Fruit fly (Drosophila melanogaster) whole organism, embryonic: Measurements from ENCODE around the gene IRSp53.

Experiments used
- CG32532 ChIP-seq: fragments of 200-800 bp; sonication (Bioruptor generic); IDR thresholded peaks from 2 replicates; pipeline ENCODE4 v1.3.6; 2022; ENCODE audit warnings: missing biosample characterization, missing genetic modification characterization
- gro ChIP-seq: fragments of 200-800 bp; sonication (Bioruptor generic); optimal IDR thresholded peaks from 2 replicates; lab custom pipeline; 2016; ENCODE audit warnings: missing biosample characterization, missing genetic modification characterization

dm6 chr3L:11203820-11204449 lies 68.1 kb downstream of the IRSp53 start:
- TF ChIP-seq CG32532 (no peak), gro (GFP tag; lab: Kevin White, UChicago) (no peak)
